Worm (Caenorhabditis elegans): ENCODE results near the gene srxa-11.

The srxa-11 gene

ce11 chrV:13907557-13908104 lies 16.3 kb upstream of the srxa-11 start (continued):
- TF ChIP-seq snpc-1.1 (tag; optimal IDR thresholded peaks at IDR 0.05; ENCODE audit: insufficient read depth) = no peak

ce11 chrV:13908120-13908915 lies 15.6 kb upstream of the srxa-11 start:
- no peak for TF ChIP-seq rpc-1 (optimal IDR thresholded peaks at IDR 0.05)
- no peak for TF ChIP-seq rpc-1 (tag; optimal IDR thresholded peaks at IDR 0.05)
- TF ChIP-seq atf-7 (tag; optimal IDR thresholded peaks at IDR 0.05) = no peak
- no peak for TF ChIP-seq F49E8.2 (tag; optimal IDR thresholded peaks at IDR 0.05; ENCODE audit: insufficient read depth)
- no peak for TF ChIP-seq C06A6.2 (GFP tag; conservative IDR thresholded peaks at IDR 0.05)
- TF ChIP-seq ztf-28 (GFP tag; IDR thresholded peaks at IDR 0.05) = peak; percentile 33; the same call in 1 of the 2 replicates
- no peak for TF ChIP-seq somi-1 (GFP tag; optimal IDR thresholded peaks at IDR 0.05)
- peak; percentile 6; the same call in 1 of the 2 replicates for TF ChIP-seq Y79H2A.3 (GFP tag; conservative IDR thresholded peaks at IDR 0.05)
- TF ChIP-seq attf-6 (GFP tag; IDR thresholded peaks at IDR 0.05) = no peak; the same call in 1 of the 2 replicates
- TF ChIP-seq nhr-179 (tag; optimal IDR thresholded peaks at IDR 0.05) = no peak
- TF ChIP-seq nfya-1 (tag; optimal IDR thresholded peaks at IDR 0.05; ENCODE audit: borderline replicate concordance, insufficient read depth) = no peak
- no peak for TF ChIP-seq bed-2 (GFP tag; IDR thresholded peaks at IDR 0.05)
- no peak; the same call in 1 of the 2 replicates for TF ChIP-seq ekl-4 (GFP tag; IDR thresholded peaks at IDR 0.05)
- TF ChIP-seq egl-18 (GFP tag; IDR thresholded peaks at IDR 0.05) = no peak
- TF ChIP-seq akir-1 (GFP tag; optimal IDR thresholded peaks at IDR 0.05) = no peak
- peak; percentile 41 for TF ChIP-seq ztf-3 (GFP tag; optimal IDR thresholded peaks at IDR 0.05)
- no peak for TF ChIP-seq ccch-3 (GFP tag; optimal IDR thresholded peaks at IDR 0.05)
- no peak for TF ChIP-seq B0019.2 (GFP tag; conservative IDR thresholded peaks at IDR 0.05)
- TF ChIP-seq ceh-79 (tag; optimal IDR thresholded peaks at IDR 0.05) = no peak
- TF ChIP-seq Y53F4B.3 (GFP tag; IDR thresholded peaks at IDR 0.05) = no peak
- TF ChIP-seq hrde-1 (tag; optimal IDR thresholded peaks at IDR 0.05; ENCODE audit: borderline replicate concordance) = no peak
- TF ChIP-seq ceh-91 (GFP tag; IDR thresholded peaks at IDR 0.05) = no peak
- TF ChIP-seq rec-8 (tag; optimal IDR thresholded peaks at IDR 0.05) = no peak
- TF ChIP-seq let-526 (GFP tag; IDR thresholded peaks at IDR 0.05) = no peak
- no peak for TF ChIP-seq let-607 (tag; optimal IDR thresholded peaks at IDR 0.05)
- TF ChIP-seq tlf-1 (GFP tag; optimal IDR thresholded peaks at IDR 0.05) = no peak
- no peak for TF ChIP-seq lin-40 (tag; optimal IDR thresholded peaks at IDR 0.05)
- peak; percentile 71; the same call in 1 of the 2 replicates for TF ChIP-seq Y95B8A.8 (GFP tag; IDR thresholded peaks at IDR 0.05)
- no peak; the same call in 1 of the 2 replicates for TF ChIP-seq pbrm-1 (GFP tag; IDR thresholded peaks at IDR 0.05)
- no peak for TF ChIP-seq F33H1.4 (GFP tag; IDR thresholded peaks at IDR 0.05)
- no peak for TF ChIP-seq lin-54 (GFP tag; optimal IDR thresholded peaks at IDR 0.05)
- TF ChIP-seq snpc-4 (GFP tag; optimal IDR thresholded peaks at IDR 0.05) = no peak
- TF ChIP-seq snpc-4 (tag; optimal IDR thresholded peaks at IDR 0.05) = no peak
- TF ChIP-seq T26A5.8 (tag; optimal IDR thresholded peaks at IDR 0.05) = no peak
- TF ChIP-seq ztf-26 (tag; optimal IDR thresholded peaks at IDR 0.05) = no peak
- no peak for TF ChIP-seq ceh-40 (GFP tag; IDR thresholded peaks at IDR 0.05)
- TF ChIP-seq bed-1 (GFP tag; IDR thresholded peaks at IDR 0.05) = no peak
- TF ChIP-seq ZK185.1 (tag; optimal IDR thresholded peaks at IDR 0.05; ENCODE audit: poor library complexity, severe bottlenecking) = no peak
- TF ChIP-seq F37B4.10 (GFP tag; IDR thresholded peaks at IDR 0.05) = no peak
- TF ChIP-seq aptf-2 (GFP tag; conservative IDR thresholded peaks at IDR 0.05) = 0 out of 2 replicates have a peak, but pooled peaks have one; percentile 5
- no peak for TF ChIP-seq xnd-1 (tag; optimal IDR thresholded peaks at IDR 0.05)
- no peak for TF ChIP-seq ets-4 (GFP tag; optimal IDR thresholded peaks at IDR 0.05)
- TF ChIP-seq gei-17 (GFP tag; optimal IDR thresholded peaks at IDR 0.05) = no peak
